Fruit fly (Drosophila melanogaster) ovary, adult (tissue): ENCODE data around the gene Jhbp15.
A peak's percentile ranks its signal among the peaks of the same experiment; 100 is the strongest.

Experiments used
- CG17801 ChIP-seq: fragments of 200-800 bp; optimal IDR thresholded peaks from 2 replicates; lab custom pipeline; 2019; ENCODE audit warnings: missing biosample characterization, mild to moderate bottlenecking, missing genetic modification characterization, moderate library complexity; ENCODE audit not compliant: partially characterized antibody

The Jhbp15 gene

DNA sequence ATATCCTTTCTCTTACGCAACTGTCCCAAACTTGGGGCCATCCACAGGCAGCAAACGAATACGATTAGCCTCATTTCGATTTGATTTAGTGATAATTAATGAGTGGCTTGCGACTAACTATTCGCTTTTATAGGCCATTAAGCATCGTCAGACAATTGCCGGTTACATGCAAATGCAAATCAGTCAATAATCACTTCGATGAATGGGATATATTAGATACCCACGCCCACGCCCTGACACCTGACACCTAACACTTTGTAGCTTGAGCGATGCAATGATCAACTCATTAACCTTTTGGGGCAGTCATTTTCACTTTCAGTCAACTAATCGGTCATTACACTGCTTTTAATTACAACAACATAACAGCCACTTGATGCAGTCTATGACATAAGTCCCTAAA, at the start of gene Jhbp15:
Jhbp15 (minus strand) TSS at position 101 of the 400 bp plus-strand sequence.
- no peak for TF ChIP-seq CG17801 (GFP tag; lab: Kevin White, UChicago)

DNA sequence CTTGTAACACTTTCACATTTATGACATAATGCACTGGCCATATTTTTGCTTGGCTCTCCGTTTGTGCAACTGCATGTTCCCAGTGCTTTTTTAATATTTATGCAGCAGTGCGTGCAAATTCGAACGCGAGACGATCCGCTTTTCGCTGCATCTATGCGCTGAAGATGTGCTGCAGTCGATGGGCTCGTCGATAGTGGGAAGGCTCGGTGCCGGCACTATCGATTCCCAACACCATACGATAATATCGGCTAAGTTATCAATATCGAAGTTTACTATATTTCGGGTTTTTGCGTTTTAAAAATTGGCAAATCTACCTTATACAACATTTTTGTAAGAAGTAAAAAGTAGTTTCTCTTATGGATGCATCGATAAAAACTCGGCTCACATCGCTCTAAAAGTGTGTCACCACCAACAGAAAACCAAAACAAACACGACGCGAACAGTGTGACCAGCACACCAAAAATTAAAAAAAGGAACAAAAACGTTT, 46.9 kb upstream of the Jhbp15 start, which contains the start of gene RhoGAP93B:
RhoGAP93B (minus strand) TSS at position 197 of the 487 bp plus-strand sequence.
- peak; percentile 95 for TF ChIP-seq CG17801 (GFP tag; lab: Kevin White, UChicago)

DNA sequence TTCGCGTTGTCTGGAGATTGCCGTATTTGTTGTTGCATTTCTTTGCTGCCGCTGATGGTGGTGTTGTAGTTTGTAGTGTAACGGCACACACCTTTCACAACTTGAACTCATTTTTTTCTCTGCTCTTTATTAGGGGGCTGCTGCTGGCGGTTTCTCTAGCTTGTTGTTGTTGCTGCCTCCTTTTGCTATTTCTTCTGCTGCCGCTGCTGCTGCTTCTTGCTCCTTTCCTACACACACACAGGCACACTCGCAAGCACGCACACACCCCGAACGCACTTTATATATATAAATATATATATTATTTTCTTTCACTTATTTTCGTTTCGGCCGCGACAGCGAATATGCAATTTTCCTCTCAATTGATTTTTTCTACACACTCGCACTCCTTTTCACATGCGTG, 46.4 kb upstream of the Jhbp15 start:
- no peak for TF ChIP-seq CG17801 (GFP tag; lab: Kevin White, UChicago)

DNA sequence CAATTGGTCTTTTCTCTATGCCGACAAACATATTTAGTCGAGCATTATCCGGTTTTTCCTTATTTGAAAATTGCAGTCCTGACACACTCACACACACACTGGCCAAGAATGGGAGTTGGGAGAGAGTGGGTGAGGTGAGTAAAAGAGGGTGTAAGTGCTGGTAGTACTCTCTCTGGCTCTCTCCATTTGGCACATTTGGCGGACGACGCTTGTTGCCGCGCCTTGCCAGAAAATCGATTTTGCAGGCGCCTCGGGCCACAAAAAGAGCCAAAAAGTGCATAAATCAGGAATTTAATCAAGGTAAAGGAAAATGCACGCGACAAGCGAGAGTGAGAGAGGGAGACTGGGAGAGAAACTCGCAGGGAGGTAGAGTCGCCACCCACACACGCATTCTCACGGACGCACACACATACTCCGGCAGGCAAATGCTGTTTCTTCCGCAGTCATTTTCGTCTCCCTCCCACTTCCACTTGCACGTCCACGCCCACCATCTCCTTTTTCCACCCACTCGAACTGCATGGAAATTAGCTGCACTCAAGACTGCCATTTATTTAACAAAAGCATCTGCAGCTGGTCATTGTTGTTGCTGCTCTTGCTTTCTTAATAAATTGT, 45.9 kb upstream of the Jhbp15 start:
- TF ChIP-seq CG17801 (GFP tag; lab: Kevin White, UChicago), result no peak

DNA sequence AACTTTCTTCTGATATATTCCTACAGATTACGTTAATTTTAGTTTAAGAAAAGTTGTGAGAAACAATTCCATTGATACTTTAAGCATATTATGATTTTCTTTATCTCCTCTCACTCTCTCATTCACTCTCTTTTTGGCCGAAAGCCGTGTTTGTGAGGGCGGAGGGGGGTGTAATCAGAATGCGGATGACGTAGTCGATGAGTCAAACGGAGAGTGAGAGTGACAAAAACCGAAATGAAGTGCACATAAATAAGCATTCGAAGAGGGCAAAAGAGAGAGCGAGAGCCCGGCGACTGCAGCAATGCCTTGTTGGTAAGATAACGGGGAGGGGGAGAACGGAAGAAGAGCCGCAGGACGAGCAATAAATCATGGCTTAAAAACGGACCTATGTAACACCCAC, 43.5 kb upstream of the Jhbp15 start:
- no peak for TF ChIP-seq CG17801 (GFP tag; lab: Kevin White, UChicago)

DNA sequence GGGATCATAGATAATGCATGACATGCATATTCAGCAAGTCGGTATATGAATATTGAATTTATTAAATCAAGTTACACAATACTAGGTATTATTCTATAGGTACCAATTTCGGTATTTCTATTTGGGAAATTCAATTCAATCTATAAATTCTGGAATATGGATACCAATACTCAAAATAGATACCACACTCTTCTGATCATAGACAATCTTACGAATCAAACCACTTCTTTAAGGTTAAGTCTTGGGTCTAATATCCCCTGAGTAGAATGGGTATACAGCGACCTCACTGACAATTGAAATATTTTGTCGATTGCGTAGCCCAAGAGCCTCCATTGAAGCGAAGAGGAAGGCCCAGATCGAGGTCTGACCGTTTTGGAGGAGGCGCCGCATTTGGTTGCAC, 42.1 kb upstream of the Jhbp15 start:
- no peak for TF ChIP-seq CG17801 (GFP tag; lab: Kevin White, UChicago)

DNA sequence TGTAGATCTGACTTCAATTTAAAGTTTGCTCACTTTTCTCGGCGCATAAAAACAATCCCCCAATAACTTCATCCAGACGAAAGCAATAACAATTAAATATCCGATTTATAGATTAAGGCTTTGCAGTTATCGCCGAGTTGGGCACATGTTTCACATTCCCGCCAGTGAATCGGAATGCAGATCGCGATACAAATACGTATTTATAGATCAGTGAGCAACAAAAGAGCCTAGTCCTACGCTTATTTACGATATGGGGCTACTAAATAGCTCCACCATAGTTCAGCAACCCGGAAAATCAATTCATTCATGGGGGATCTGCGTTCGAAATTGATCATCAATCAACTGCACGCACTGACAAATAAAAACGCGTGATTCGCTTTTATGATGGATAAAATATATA, 41.3 kb upstream of the Jhbp15 start:
- TF ChIP-seq CG17801 (GFP tag; lab: Kevin White, UChicago), result no peak

DNA sequence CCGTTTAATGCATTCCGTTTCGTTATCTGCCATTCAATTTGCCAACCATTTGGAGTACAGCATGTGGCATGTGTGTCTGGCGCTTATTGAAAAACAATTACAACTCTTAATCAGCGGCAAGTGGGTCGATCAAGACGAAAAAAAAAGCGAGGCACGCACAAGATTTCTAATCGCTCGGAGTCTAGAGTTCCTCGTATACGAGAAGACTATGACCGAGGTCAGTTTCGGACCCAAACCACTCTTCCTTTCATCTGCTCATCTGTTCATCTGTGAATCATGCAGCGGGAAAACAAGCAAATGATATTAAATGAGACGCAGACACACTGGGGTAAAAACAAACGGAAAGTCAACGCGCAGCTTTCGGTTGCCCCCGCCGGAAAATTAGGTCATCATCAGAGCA, 40.7 kb upstream of the Jhbp15 start:
- TF ChIP-seq CG17801 (GFP tag; lab: Kevin White, UChicago), result no peak

DNA sequence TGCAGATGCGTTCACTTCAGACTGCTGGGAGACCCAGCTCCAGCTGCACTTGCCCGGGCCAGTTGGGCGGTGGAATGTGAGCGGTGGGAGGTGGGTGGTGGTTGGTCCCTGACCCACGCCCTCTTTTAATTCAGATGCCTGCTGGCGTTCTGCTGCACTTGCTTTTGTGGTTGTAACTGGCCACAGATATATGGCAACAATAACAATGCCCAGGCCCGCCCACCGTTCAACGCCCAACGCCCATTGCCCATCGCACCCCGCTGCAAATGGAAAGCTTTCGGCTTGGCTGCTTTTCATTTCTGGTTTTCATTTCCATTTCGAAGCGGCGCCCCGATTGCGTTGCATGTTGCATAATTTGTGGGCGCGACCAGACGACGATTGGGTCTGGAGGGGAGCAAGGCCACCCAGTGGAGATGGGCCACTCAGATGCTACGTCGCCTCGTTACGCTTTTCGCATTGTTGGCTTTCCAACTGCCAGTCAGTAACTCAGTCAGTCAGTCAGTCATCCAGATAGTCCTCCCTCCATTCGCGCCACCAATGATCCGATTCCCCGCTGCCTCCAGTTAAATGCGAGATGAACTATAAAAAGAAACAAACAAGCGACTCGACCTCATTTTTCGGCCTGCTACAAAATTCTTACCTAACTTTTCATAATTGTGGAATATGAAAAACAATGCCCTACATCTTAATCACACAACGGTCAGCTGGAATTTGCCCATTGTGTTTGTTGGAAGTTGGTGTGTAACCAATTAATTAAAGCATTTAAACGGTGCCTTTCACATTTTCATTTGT, 39.7 kb upstream of the Jhbp15 start:
- TF ChIP-seq CG17801 (GFP tag; lab: Kevin White, UChicago), result no peak

DNA sequence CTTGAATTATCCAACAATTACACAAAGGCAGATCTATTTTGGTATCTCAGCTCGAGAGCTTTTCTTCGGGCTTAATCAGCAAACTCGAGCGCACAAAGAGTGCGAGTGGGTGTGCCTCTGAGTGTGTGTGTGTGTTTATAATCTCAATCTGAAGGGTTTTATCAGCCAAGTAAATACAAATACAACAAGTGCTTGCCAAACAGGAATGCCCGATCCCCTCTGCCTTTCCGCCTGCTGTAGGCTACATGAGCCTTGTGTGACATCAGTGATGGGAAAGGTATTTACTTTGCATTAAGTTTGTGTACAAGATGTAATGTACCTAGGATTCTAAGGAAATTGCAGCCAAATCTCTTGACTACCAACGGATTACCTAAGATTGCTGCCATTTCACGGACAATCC, 38.6 kb upstream of the Jhbp15 start:
- no peak for TF ChIP-seq CG17801 (GFP tag; lab: Kevin White, UChicago)

DNA sequence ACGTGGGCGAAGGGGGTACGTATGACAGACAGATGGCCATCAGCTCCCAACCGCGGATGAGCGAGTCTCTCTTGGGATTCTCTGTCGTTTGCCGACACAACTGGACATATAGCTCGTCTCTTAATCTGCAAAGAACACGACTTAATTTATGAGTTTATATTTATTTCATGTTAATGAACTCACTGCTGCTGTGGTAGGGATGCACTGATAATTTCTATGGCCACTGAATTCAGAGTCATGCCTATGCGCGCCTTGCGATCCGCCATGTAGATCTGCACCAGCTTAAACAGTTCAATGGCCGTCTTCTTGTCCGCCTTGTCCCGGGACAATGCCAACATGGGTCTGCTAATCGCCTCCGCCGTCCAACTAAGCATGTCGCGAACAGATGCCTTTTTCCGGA, 34.2 kb upstream of the Jhbp15 start:
- no peak for TF ChIP-seq CG17801 (GFP tag; lab: Kevin White, UChicago)

DNA sequence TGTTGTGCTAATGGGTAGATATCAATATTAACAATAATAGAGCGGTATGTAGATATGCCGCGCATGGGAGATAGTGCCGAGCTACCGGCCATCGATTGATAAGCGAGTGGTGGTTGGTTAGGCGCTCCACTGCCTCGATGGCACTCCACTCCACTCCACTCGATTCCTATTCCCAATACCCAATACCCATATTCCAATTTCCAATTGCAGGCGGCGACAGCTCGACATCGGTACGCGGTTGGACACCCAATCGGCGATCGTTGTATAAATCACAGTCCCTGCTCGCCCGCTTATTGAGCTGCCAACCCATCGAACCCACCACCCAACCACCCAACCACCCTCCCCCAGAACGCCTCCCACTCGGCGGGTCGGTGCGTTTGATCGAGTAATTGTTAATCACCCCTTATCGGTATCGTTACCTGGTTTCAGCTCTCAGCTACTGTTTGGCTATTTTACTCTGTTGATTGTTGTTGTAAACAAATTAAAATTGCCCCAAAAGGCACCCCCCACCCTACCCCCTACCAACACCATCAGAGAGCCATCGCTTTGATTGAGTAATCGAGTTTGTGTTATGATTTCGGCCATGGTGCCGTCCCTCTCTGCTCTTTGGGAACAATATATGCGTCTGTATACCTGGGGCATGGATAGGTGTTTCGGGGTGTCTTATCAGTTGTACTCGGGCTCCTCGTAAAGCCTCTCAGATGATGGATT, 30.3 kb upstream of the Jhbp15 start, which contains the start of gene HHEX:
HHEX (minus strand) TSS at position 51 of the 711 bp plus-strand sequence.
- TF ChIP-seq CG17801 (GFP tag; lab: Kevin White, UChicago), result no peak

DNA sequence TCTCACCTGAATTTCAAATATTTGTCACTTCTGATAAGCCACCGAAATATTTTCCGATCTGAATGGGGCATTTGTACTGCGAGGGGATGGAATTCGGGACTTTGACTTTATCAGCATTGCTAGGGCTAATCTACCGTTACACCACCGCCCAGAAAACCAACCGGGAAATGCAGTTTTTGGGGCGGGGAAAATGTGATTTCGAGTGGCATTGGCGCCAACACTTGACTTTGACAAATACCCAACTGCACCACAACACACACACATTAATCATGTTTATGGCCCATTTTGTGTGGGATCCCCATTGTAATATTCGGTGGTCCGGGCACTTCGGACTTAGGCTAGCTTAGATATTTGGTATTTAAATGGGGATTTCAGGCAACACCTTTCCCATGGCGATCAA, 28.2 kb upstream of the Jhbp15 start:
- TF ChIP-seq CG17801 (GFP tag; lab: Kevin White, UChicago), result no peak

DNA sequence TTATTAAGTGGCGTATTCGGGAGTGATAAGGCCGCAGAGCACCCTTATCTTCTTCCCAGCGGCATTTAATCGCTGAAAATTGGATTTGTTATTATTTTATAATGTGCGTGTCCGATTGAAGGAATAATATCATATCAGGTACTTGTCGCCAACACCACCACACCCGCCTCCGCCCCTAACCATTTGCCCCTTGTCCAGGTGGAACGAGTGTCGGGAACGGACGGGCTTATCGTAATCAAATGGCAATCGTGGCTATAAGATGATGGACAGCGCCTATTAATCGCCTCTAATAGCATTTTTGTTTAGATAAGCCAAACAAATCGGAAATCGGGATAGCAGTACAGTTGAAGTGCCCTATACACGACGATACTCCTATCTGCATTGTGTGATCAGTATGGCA, 27.4 kb upstream of the Jhbp15 start:
- no peak for TF ChIP-seq CG17801 (GFP tag; lab: Kevin White, UChicago)

DNA sequence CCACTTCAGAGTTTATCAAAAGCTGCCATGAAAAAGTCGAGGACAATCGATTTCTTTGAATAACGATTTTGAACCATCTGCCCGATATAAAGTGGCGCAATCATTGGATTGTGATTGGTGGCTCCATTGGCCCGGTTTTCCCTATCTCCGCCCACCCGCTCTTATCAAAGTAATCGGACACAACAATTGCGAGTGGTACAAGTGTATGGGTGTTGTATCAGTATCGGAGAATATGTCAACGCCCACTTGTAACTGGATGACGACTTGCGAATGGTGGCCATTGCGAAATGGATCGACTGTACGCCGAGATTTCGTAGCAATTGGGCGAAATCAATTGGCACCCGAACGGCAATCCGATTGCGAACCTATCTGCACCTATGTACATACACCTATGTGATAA, 26.8 kb upstream of the Jhbp15 start:
- no peak for TF ChIP-seq CG17801 (GFP tag; lab: Kevin White, UChicago)
